Worm (Caenorhabditis elegans) whole organism, L3 larva: ENCODE results near the gene T25D10.1.

ENCODE experiments used
- elt-3 ChIP-seq, 3 experiments: fragments of 150-350 bp in 1 of 3; sonication (generic microtip) in 2 of 3; optimal IDR thresholded peaks; 2 replicates in 2 of 3; 4 replicates in 1 of 3; lab custom pipeline; 2014 to 2017; ENCODE audit warnings: missing biosample characterization in 3 of 3, missing genetic modification characterization in 3 of 3
- fkh-10 ChIP-seq: sonication (generic microtip); optimal IDR thresholded peaks from 2 replicates; lab custom pipeline; 2017; ENCODE audit warnings: missing biosample characterization, missing genetic modification reagents, missing genetic modification characterization
- nhr-237 ChIP-seq: fragments of 150-350 bp; optimal IDR thresholded peaks from 2 replicates; lab custom pipeline; 2014; ENCODE audit warnings: missing biosample characterization, missing genetic modification characterization
- tbx-2 ChIP-seq: sonication (generic microtip); optimal IDR thresholded peaks from 2 replicates; lab custom pipeline; 2016; ENCODE audit warnings: mild to moderate bottlenecking, missing genetic modification characterization, missing compliant biosample characterization

ce11 chrII:6417999-6418398 is 14.8 kb downstream of the T25D10.1 start:
- TF ChIP-seq tbx-2 (tag; lab: Kevin White, UChicago) (no peak), fkh-10 (GFP tag; lab: Kevin White, UChicago) (no peak), nhr-237 (tag; lab: Kevin White, UChicago) (no peak), elt-3 (tag; optimal IDR thresholded peaks at IDR 0.05; lab: Kevin White, UChicago) (no peak)
